Fruit fly (Drosophila melanogaster): ENCODE data around the gene Dnaaf6.
A peak's percentile ranks its signal among the peaks of the same experiment; 100 is the strongest.

Gene Dnaaf6

DNA sequence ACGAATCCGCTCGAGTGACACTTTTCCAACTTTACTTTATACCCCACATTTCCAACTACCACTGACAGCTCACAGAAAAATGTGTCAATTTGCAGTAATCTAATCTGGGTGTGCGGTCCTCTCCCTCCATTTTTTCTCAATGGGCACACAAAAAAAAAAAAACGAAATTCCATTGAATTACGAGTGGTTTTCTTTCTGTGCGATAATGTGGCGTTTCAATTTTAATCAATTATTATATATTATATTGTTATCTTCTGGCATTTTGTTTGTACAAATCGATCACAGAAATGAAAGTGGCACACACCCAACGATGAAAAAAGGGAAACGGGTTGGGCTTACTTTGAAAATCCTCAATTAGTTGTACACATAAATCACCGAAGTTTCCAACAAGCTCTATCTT lies 34.2 kb upstream of the Dnaaf6 start:
- TF ChIP-seq tj (GFP tag; optimal IDR thresholded peaks at IDR 0.05), result peak; percentile 44
- TF ChIP-seq cic (GFP tag; optimal IDR thresholded peaks at IDR 0.05), result peak; percentile 85
- TF ChIP-seq Mnt (GFP tag; optimal IDR thresholded peaks at IDR 0.05), result no peak
- TF ChIP-seq kay (GFP tag; ENCODE audit: borderline replicate concordance), result peak; percentile 38

DNA sequence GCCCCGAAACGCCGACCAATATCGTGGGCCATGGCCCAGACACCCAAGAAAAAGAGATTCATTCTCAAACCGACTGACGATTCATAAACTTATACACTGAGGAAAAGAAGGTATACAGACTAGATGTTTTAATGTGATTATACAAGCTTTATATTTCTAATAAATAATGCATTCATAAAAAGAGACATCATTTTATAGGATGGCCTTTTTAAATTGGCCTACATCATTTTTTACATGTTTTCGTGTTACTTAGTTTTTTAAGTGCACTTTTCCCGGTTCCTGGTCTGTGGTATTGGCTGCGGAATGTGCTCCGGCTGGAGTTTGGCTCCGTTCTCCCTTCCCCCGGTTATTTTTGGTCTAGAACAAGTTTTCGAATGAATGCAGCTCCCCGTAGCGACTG lies 32.0 kb upstream of the Dnaaf6 start:
- TF ChIP-seq tj (GFP tag; optimal IDR thresholded peaks at IDR 0.05) (no peak), CG1620 (GFP tag; optimal IDR thresholded peaks at IDR 0.05) (no peak), CG7101 (tag; optimal IDR thresholded peaks at IDR 0.05) (no peak), CG33017 (tag; optimal IDR thresholded peaks at IDR 0.05) (no peak), CG7045 (GFP tag; optimal IDR thresholded peaks at IDR 0.05) (no peak), Clk (GFP tag; optimal IDR thresholded peaks at IDR 0.05) (no peak), CG11617 (GFP tag; optimal IDR thresholded peaks at IDR 0.05) (no peak)

DNA sequence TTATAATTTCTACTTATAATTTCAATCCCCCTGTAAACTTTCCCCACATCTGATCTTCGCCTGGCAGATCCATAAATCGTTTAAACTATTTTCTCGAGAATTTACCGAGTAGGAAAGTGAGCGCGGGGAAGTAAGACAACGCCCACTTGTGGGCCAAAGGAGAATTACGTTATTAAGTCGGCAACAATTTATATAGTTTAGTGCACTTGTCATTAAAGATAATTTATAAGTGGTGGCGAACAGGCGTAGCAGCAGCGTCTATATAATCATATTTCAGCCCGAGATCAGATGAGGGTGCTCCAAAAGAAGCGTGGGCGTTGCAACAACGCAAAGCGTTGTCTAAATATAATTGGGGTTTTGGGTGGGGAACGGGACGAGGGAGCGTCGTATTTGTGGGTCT lies 29.8 kb upstream of the Dnaaf6 start:
- TF ChIP-seq pad (GFP tag; optimal IDR thresholded peaks at IDR 0.05) (no peak), CG5204 (GFP tag; optimal IDR thresholded peaks at IDR 0.05) (no peak), CG11617 (GFP tag; optimal IDR thresholded peaks at IDR 0.05) (no peak), cic (GFP tag; optimal IDR thresholded peaks at IDR 0.05) (no peak), kay (GFP tag; ENCODE audit: borderline replicate concordance) (no peak), CG1620 (GFP tag; optimal IDR thresholded peaks at IDR 0.05) (no peak), CG7045 (GFP tag; optimal IDR thresholded peaks at IDR 0.05) (no peak), tj (GFP tag; optimal IDR thresholded peaks at IDR 0.05) (no peak), Mnt (GFP tag; optimal IDR thresholded peaks at IDR 0.05) (no peak), cnc (optimal IDR thresholded peaks at IDR 0.05) (no peak), ovo (GFP tag; optimal IDR thresholded peaks at IDR 0.05) (no peak), toe (GFP tag; optimal IDR thresholded peaks at IDR 0.05) (no peak), Crg-1 (GFP tag; optimal IDR thresholded peaks at IDR 0.05) (no peak), CG33017 (tag; optimal IDR thresholded peaks at IDR 0.05) (no peak), Clk (GFP tag; optimal IDR thresholded peaks at IDR 0.05) (no peak), CG14711 (tag; optimal IDR thresholded peaks at IDR 0.05) (no peak), Hr96 (GFP tag; optimal IDR thresholded peaks at IDR 0.05) (no peak), bab1 (GFP tag; optimal IDR thresholded peaks at IDR 0.05) (no peak)

DNA sequence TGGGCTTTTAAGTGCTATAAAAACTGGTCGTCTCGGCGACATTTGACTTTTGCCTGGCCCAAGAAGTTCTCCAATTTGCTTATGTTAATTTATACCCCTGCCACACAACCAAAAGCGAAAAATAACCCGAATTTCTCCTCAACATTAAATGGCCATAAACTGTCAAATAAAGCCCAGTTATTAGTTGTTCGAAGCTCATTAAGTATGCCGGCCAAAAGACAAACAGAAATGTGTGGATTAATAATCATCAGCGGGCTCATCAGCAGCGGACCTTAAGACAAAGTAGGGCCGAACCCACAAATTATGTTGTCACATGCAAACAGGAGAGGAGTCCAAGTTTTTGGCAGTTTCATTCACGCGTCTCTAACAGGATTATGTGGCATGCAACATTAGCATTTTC lies 29.4 kb upstream of the Dnaaf6 start:
- no peak for TF ChIP-seq Crg-1 (GFP tag; optimal IDR thresholded peaks at IDR 0.05)
- no peak for TF ChIP-seq CG33017 (tag; optimal IDR thresholded peaks at IDR 0.05)
- no peak for TF ChIP-seq CG7045 (GFP tag; optimal IDR thresholded peaks at IDR 0.05)
- no peak for TF ChIP-seq CG5204 (GFP tag; optimal IDR thresholded peaks at IDR 0.05)
- no peak for TF ChIP-seq Hr96 (GFP tag; optimal IDR thresholded peaks at IDR 0.05)
- no peak for TF ChIP-seq CG1620 (GFP tag; optimal IDR thresholded peaks at IDR 0.05)
- no peak for TF ChIP-seq CG12768 (GFP tag; optimal IDR thresholded peaks at IDR 0.05)
- TF ChIP-seq Mnt (GFP tag; optimal IDR thresholded peaks at IDR 0.05), result no peak
- no peak for TF ChIP-seq CG7101 (tag; optimal IDR thresholded peaks at IDR 0.05)
- no peak for TF ChIP-seq cic (GFP tag; optimal IDR thresholded peaks at IDR 0.05)
- no peak for TF ChIP-seq pad (GFP tag; optimal IDR thresholded peaks at IDR 0.05)
- no peak for TF ChIP-seq tj (GFP tag; optimal IDR thresholded peaks at IDR 0.05)
- TF ChIP-seq bab1 (GFP tag; optimal IDR thresholded peaks at IDR 0.05), result no peak
- TF ChIP-seq ovo (GFP tag; optimal IDR thresholded peaks at IDR 0.05), result no peak
- no peak for TF ChIP-seq toe (GFP tag; optimal IDR thresholded peaks at IDR 0.05)
- TF ChIP-seq CG14711 (tag; optimal IDR thresholded peaks at IDR 0.05), result no peak
- TF ChIP-seq CG11617 (GFP tag; optimal IDR thresholded peaks at IDR 0.05), result no peak
- no peak for TF ChIP-seq cnc (optimal IDR thresholded peaks at IDR 0.05)
- TF ChIP-seq kay (GFP tag; ENCODE audit: borderline replicate concordance), result no peak

DNA sequence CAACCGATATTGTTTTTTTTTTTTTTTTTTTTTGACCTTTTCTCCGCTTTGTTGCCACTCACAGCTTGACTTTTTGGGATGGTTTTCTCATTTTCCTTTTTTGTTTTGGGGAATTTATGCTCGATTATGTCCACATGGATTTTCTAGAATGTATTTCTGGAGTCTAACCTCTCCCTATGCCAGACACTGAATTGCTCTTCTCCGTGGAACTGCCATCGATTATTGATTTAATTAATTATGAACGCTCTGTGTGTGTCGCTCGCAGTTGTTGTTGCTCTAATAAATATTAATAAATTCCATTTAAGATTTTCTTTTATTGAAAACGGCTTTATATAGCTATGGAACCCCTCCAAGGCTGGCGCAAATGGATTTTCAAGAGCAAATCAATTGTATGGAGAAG lies 28.9 kb upstream of the Dnaaf6 start:
- TF ChIP-seq CG11617 (GFP tag; optimal IDR thresholded peaks at IDR 0.05) (no peak), pad (GFP tag; optimal IDR thresholded peaks at IDR 0.05) (no peak), cnc (optimal IDR thresholded peaks at IDR 0.05) (no peak), bab1 (GFP tag; optimal IDR thresholded peaks at IDR 0.05) (no peak), cic (GFP tag; optimal IDR thresholded peaks at IDR 0.05) (no peak), tj (GFP tag; optimal IDR thresholded peaks at IDR 0.05) (no peak), CG7045 (GFP tag; optimal IDR thresholded peaks at IDR 0.05) (no peak), ovo (GFP tag; optimal IDR thresholded peaks at IDR 0.05) (no peak)

DNA sequence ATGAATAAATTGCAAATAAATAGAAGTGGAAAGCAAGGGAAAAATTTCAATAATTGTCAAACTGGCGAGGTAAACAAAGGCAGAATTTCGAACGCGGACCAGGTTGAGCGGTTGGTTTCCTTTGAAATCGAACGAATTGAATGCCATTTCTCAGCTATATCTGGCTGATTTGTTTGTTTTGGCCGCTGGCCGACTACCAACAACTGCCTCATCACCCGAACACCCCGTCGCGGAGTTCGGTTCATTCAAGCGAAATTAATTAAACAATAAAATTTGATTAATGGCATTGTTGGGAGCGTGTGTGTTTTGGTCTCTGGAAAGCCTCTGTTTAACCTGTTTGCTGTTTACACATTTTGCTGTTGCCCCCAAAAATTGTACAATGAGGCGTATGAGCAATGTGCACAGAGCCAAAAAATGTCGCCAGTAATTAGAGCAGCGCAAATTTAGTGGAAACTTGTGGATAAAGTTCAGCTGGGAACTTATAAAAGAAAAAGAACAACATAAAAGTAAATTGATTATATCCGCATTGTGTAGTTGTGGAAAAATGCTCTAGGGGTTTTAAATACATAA lies 27.0 kb upstream of the Dnaaf6 start:
- TF ChIP-seq pad (GFP tag; optimal IDR thresholded peaks at IDR 0.05) (no peak), CG11617 (GFP tag; optimal IDR thresholded peaks at IDR 0.05) (no peak), kay (GFP tag; ENCODE audit: borderline replicate concordance) (no peak), CG33017 (tag; optimal IDR thresholded peaks at IDR 0.05) (no peak)

DNA sequence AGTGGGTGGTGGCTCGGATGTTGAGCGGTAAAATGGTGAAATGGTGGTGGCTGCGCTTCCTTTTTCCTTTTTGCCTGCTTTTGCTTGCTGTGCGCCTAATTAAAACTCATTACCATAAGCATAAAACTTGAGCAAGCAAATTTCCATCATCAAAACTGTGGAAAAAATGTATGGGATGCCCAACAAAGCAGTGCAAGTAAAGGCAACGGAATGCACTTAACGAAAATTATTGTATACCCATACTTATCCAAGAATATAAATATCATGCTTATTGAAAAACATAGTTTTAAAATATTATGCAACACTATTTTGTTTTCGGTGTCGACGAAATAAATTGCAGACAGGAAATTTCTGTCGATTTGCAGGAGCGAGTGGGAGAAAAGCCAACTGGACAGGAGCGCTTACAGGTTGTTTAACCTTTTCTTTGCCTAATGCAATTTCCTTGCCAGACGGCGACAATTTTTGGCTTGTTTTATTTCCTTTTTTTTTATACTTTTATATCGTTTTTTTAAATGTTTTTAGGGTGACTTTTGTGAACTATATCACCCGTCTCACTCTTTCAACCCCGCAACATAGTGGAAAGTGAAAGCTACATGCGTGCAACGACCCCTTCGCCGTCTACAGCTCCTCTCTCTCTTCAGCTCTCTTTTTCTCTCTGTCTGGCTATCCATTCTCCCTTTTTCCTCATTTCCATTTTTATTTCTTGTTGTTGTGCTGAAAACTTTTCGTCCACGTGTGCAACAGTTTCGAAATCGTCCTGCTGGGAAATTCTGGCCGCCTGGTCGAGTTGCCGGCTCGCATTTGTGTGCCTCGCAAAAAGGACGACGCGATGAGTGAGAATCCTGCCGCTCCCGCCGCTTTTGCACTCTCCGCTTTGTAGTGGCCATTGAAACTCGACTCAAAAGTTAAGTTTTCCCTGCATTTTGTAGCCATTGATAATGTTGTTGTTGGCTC lies 24.3 kb upstream of the Dnaaf6 start:
- no peak for TF ChIP-seq Crg-1 (GFP tag; optimal IDR thresholded peaks at IDR 0.05)
- no peak for TF ChIP-seq pad (GFP tag; optimal IDR thresholded peaks at IDR 0.05)
- TF ChIP-seq CG33017 (tag; optimal IDR thresholded peaks at IDR 0.05), result no peak
- no peak for TF ChIP-seq cic (GFP tag; optimal IDR thresholded peaks at IDR 0.05)
- no peak for TF ChIP-seq Hr96 (GFP tag; optimal IDR thresholded peaks at IDR 0.05)
- TF ChIP-seq Clk (GFP tag; optimal IDR thresholded peaks at IDR 0.05), result no peak
- TF ChIP-seq CG7101 (tag; optimal IDR thresholded peaks at IDR 0.05), result no peak

All from whole organism, adult.